Worm (Caenorhabditis elegans): ENCODE measurements around the gene Y43C5A.7.

Gene Y43C5A.7

DNA sequence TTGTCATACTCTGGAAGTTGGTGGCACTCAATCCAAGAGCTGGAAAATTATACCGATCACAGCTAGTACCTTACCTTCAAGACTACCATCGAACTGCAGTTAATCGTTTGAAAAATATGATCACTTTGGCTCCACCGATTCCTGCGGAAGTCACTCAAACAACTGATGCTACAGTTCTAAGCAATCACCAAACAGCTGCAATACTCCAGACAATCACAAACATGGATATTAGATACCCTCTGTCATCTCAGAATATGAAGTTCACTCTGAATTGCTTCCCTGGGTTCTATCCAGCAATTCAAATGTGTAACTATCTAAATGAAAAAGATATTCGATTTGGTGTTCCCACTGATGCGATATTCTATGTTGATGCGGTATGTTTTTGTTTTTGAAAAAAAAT lies 11.5 kb downstream of the Y43C5A.7 start:
- TF ChIP-seq nhr-25 (tag; optimal IDR thresholded peaks at IDR 0.05) (no peak), ama-1 (optimal IDR thresholded peaks at IDR 0.05) (no peak), skn-1 (tag; optimal IDR thresholded peaks at IDR 0.05) (no peak), lin-39 (tag; optimal IDR thresholded peaks at IDR 0.05) (no peak), nhr-67 (tag; optimal IDR thresholded peaks at IDR 0.05) (no peak), jun-1 (tag; optimal IDR thresholded peaks at IDR 0.05) (no peak), eor-1 (tag; optimal IDR thresholded peaks at IDR 0.05) (no peak), lin-15B (tag; optimal IDR thresholded peaks at IDR 0.05) (no peak), lsy-12 (tag; optimal IDR thresholded peaks at IDR 0.05) (no peak), elt-3 (tag; optimal IDR thresholded peaks at IDR 0.05) (no peak), elt-2 (tag; optimal IDR thresholded peaks at IDR 0.05) (no peak), ztf-11 (tag; optimal IDR thresholded peaks at IDR 0.05) (no peak), mdl-1 (tag; optimal IDR thresholded peaks at IDR 0.05) (no peak), ceh-28 (tag; optimal IDR thresholded peaks at IDR 0.05) (no peak)

DNA sequence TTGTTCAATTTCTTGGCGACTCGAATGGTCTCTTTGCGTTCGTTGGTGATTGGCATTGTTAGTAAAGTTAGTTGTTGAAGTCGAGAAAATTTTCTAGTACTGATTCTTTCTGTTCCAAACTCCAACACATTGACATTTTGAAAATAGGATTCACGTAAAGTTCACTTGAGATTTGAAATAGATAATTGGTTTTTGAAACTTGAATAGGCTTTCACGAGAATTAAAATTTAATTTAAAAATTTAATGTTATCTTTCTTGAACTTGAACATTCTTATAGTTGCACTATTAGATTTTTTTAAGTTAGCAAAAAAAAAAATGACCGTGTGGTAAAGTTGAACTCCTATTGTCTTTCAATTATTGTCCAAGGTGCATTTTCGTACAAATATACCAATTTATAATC lies 17.0 kb downstream of the Y43C5A.7 start, which contains the start of gene R09E10.6:
Gene R09E10.6, minus strand, starts transcription at position 101 of the 400 bp plus-strand sequence.
- no peak for TF ChIP-seq pqm-1 (tag; optimal IDR thresholded peaks at IDR 0.05)
- TF ChIP-seq ceh-28 (tag; optimal IDR thresholded peaks at IDR 0.05): no peak
- no peak for TF ChIP-seq sea-2 (GFP tag; optimal IDR thresholded peaks at IDR 0.05)
- no peak for TF ChIP-seq daf-12 (tag; optimal IDR thresholded peaks at IDR 0.05)
- TF ChIP-seq nfya-1 (tag; optimal IDR thresholded peaks at IDR 0.05; ENCODE audit: insufficient read depth): no peak
- TF ChIP-seq ztf-11 (tag; optimal IDR thresholded peaks at IDR 0.05): no peak
- no peak for TF ChIP-seq lsy-12 (tag; optimal IDR thresholded peaks at IDR 0.05)
- TF ChIP-seq nhr-11 (tag; optimal IDR thresholded peaks at IDR 0.05): no peak
- TF ChIP-seq tbx-2 (tag; optimal IDR thresholded peaks at IDR 0.05): no peak
- no peak for TF ChIP-seq nhr-77 (tag; optimal IDR thresholded peaks at IDR 0.05)
- TF ChIP-seq jun-1 (tag; optimal IDR thresholded peaks at IDR 0.05): no peak
- TF ChIP-seq lin-39 (tag; optimal IDR thresholded peaks at IDR 0.05): no peak
- TF ChIP-seq snpc-4 (tag; optimal IDR thresholded peaks at IDR 0.05): no peak
- TF ChIP-seq ceh-16 (tag; optimal IDR thresholded peaks at IDR 0.05): no peak
- TF ChIP-seq nhr-25 (tag; optimal IDR thresholded peaks at IDR 0.05): no peak
- no peak for TF ChIP-seq nhr-43 (tag; optimal IDR thresholded peaks at IDR 0.05; ENCODE audit: poor library complexity, severe bottlenecking)
- no peak for TF ChIP-seq ZK546.5 (tag; optimal IDR thresholded peaks at IDR 0.05)

ce11 chrIV:10295084-10295483 lies 18.0 kb downstream of the Y43C5A.7 start, which contains the start of gene R09E10.13:
Gene R09E10.13, minus strand, starts transcription at chrIV:10295144.
- TF ChIP-seq ama-1 (optimal IDR thresholded peaks at IDR 0.05) (no peak), nhr-237 (tag; optimal IDR thresholded peaks at IDR 0.05) (no peak), unc-62 (GFP tag; optimal IDR thresholded peaks at IDR 0.05) (no peak), fkh-2 (tag; optimal IDR thresholded peaks at IDR 0.05) (no peak), nhr-43 (tag; optimal IDR thresholded peaks at IDR 0.05; ENCODE audit: poor library complexity, severe bottlenecking) (peak; percentile 71), aly-2 (tag; optimal IDR thresholded peaks at IDR 0.05) (no peak), ZK546.5 (tag; optimal IDR thresholded peaks at IDR 0.05) (no peak), elt-1 (tag; optimal IDR thresholded peaks at IDR 0.05) (no peak), nhr-11 (tag; optimal IDR thresholded peaks at IDR 0.05) (no peak), nhr-23 (tag; optimal IDR thresholded peaks at IDR 0.05) (peak; percentile 2), sea-2 (GFP tag; optimal IDR thresholded peaks at IDR 0.05) (no peak), mml-1 (tag; optimal IDR thresholded peaks at IDR 0.05) (no peak), nfya-1 (tag; optimal IDR thresholded peaks at IDR 0.05; ENCODE audit: insufficient read depth) (no peak), mdl-1 (tag; optimal IDR thresholded peaks at IDR 0.05) (no peak), nhr-25 (tag; optimal IDR thresholded peaks at IDR 0.05) (peak; percentile 79), fos-1 (tag; optimal IDR thresholded peaks at IDR 0.05) (no peak), nhr-67 (tag; optimal IDR thresholded peaks at IDR 0.05) (no peak), zag-1 (tag; optimal IDR thresholded peaks at IDR 0.05) (no peak)

DNA sequence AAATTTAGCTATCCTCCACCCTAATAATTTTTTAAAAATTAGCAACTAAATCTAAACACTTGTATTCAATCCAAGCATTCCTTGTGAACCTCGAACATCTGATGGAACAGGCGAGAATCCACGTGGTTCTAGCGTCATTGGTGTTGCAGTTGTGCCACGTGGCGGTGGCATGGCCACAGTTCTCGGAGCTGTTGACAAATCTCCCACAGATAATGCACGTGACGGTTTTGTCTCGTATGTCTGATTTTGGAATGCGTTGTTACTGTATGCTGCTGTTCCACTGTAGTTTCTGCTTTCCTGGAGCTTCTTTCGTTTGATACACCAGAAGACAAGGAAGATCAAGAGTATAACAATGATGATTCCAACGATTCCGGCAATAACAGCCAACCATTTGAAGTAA lies 19.0 kb downstream of the Y43C5A.7 start:
- TF ChIP-seq elt-1 (tag; optimal IDR thresholded peaks at IDR 0.05): no peak
- TF ChIP-seq egl-5 (tag; optimal IDR thresholded peaks at IDR 0.05): no peak
- TF ChIP-seq nfya-1 (tag; optimal IDR thresholded peaks at IDR 0.05; ENCODE audit: insufficient read depth): no peak

- no peak for TF ChIP-seq nhr-23 (tag; optimal IDR thresholded peaks at IDR 0.05)
- no peak for TF ChIP-seq nhr-43 (tag; optimal IDR thresholded peaks at IDR 0.05; ENCODE audit: poor library complexity, severe bottlenecking)
- TF ChIP-seq skn-1 (tag; optimal IDR thresholded peaks at IDR 0.05): no peak
- TF ChIP-seq nhr-12 (tag; optimal IDR thresholded peaks at IDR 0.05): no peak
- TF ChIP-seq unc-39 (tag; optimal IDR thresholded peaks at IDR 0.05): no peak
- TF ChIP-seq pqm-1 (tag; optimal IDR thresholded peaks at IDR 0.05): no peak
- no peak for TF ChIP-seq nhr-67 (tag; optimal IDR thresholded peaks at IDR 0.05)
- no peak for TF ChIP-seq elt-1 (tag; optimal IDR thresholded peaks at IDR 0.05)
- no peak for TF ChIP-seq aly-2 (tag; optimal IDR thresholded peaks at IDR 0.05)
- TF ChIP-seq zag-1 (tag; optimal IDR thresholded peaks at IDR 0.05): no peak
- TF ChIP-seq lin-15B (tag; optimal IDR thresholded peaks at IDR 0.05): no peak
- no peak for TF ChIP-seq fkh-10 (GFP tag; optimal IDR thresholded peaks at IDR 0.05)
- no peak for TF ChIP-seq nhr-25 (tag; optimal IDR thresholded peaks at IDR 0.05)
- TF ChIP-seq tbx-2 (tag; optimal IDR thresholded peaks at IDR 0.05): no peak
- TF ChIP-seq eor-1 (tag; optimal IDR thresholded peaks at IDR 0.05): no peak
- no peak for TF ChIP-seq fos-1 (tag; optimal IDR thresholded peaks at IDR 0.05)
- TF ChIP-seq unc-62 (GFP tag; optimal IDR thresholded peaks at IDR 0.05): no peak
- TF ChIP-seq R02D3.7 (tag; optimal IDR thresholded peaks at IDR 0.05): no peak
Measured at ce11 chrIV:10302203-10302602, 25.1 kb downstream of the Y43C5A.7 start, which contains the start of gene R09E10.5. Gene R09E10.5, minus strand, starts transcription at chrIV:10302303.
